Worm (Caenorhabditis elegans): ENCODE data around the gene sek-6.

ce11 chrX:10074233-10074632 is 43.3 kb downstream of the sek-6 start, which contains the start of gene ZC373.5:
- no peak for TF ChIP-seq ztf-11 (tag; optimal IDR thresholded peaks at IDR 0.05)
- TF ChIP-seq pha-4 (tag; optimal IDR thresholded peaks at IDR 0.05) = peak; percentile 57
- TF ChIP-seq nhr-43 (tag; optimal IDR thresholded peaks at IDR 0.05; ENCODE audit: poor library complexity, severe bottlenecking) = no peak
- TF ChIP-seq nhr-25 (tag; optimal IDR thresholded peaks at IDR 0.05) = no peak
- no peak for TF ChIP-seq skn-1 (tag; optimal IDR thresholded peaks at IDR 0.05)
- TF ChIP-seq unc-62 (GFP tag; optimal IDR thresholded peaks at IDR 0.05) = no peak
- TF ChIP-seq fos-1 (tag; optimal IDR thresholded peaks at IDR 0.05) = no peak
- TF ChIP-seq nhr-237 (tag; optimal IDR thresholded peaks at IDR 0.05) = no peak
- TF ChIP-seq R02D3.7 (tag; optimal IDR thresholded peaks at IDR 0.05) = no peak
- TF ChIP-seq ama-1 (optimal IDR thresholded peaks at IDR 0.05) = no peak

All from whole organism, L3 larva.